Fruit fly (Drosophila melanogaster) Kc167 (cell line): ENCODE measurements around the gene Taf13.

Experiments used
- Myc ChIP-seq: fragments of >200 bp; optimal IDR thresholded peaks from 2 replicates; lab custom pipeline; 2017; ENCODE audit warnings: missing external identifiers
- h ChIP-seq: fragments of >200 bp; optimal IDR thresholded peaks from 3 replicates; lab custom pipeline; 2018; ENCODE audit warnings: missing external identifiers
- psq ChIP-seq: fragments of >200 bp; optimal IDR thresholded peaks from 2 replicates; lab custom pipeline; 2017; ENCODE audit warnings: missing external identifiers
- ttk ChIP-seq: sonication (Bioruptor generic); optimal IDR thresholded peaks from 2 replicates; lab custom pipeline; 2017; ENCODE audit warnings: missing external identifiers

DNA sequence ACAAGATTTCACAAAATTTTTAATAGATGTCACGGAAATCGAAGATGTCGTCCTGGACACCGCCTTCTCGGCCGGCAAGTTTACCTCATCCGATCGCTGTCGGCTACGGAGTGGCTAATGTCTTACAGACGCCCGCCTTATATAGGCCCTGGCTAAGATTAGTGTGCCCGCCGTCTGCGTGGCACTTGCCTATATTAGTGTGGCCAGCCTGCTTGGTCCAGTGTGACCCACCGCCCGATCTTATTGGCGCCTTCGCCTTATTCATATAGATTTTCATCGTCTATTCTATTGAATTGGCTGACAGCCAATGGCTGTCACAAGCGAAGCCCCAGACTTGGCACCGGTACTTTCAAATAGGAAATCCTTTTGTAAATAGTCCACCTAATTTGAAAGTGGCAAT is 22.2 kb upstream of the Taf13 start:
- TF ChIP-seq psq (lab: Kevin White, UChicago) (no peak), h (lab: Kevin White, UChicago) (no peak), Myc (lab: Kevin White, UChicago) (no peak), ttk (lab: Kevin White, UChicago) (no peak)
